Worm (Caenorhabditis elegans): ENCODE measurements around the gene dop-1.

Gene dop-1

DNA sequence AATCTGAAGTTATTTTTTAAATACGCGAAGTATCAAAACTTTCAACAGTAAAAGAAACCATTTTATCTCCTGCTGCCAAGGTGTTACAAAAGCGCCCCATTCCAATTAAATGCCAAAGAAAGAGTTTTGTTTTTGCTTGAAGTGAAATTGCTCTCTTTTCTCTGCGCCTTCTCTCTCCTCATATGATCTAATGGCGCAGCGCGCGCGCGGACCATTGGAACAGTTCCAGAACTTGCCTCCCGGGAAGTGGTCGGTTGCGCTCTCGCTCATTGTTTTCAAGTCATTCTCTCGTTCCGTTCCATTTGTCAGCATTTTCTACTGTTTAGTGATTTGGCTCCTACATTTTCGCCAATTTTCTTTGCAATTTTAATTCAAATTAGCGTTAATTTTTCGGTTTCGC is 33.3 kb upstream of the dop-1 start:
- TF ChIP-seq attf-3 (GFP tag; conservative IDR thresholded peaks at IDR 0.05) (no peak), madf-6 (GFP tag; IDR thresholded peaks at IDR 0.05) (peak; percentile 54), madf-8 (GFP tag; conservative IDR thresholded peaks at IDR 0.05) (peak; percentile 16; the same call in 1 of the 2 replicates), die-1 (tag; optimal IDR thresholded peaks at IDR 0.05) (no peak), sdz-38 (tag; optimal IDR thresholded peaks at IDR 0.05) (no peak), F39B2.1 (GFP tag; IDR thresholded peaks at IDR 0.05) (no peak), lsl-1 (GFP tag; optimal IDR thresholded peaks at IDR 0.05) (no peak), athp-1 (tag; optimal IDR thresholded peaks at IDR 0.05) (no peak), aptf-3 (GFP tag; IDR thresholded peaks at IDR 0.05) (0 out of 2 replicates have a peak, but pooled peaks have one; percentile 62), ztf-28 (GFP tag; IDR thresholded peaks at IDR 0.05) (no peak), efl-1 (GFP tag; optimal IDR thresholded peaks at IDR 0.05) (peak; percentile 70), aptf-2 (GFP tag; conservative IDR thresholded peaks at IDR 0.05) (peak; percentile 94)

- no peak for TF ChIP-seq F39B2.1 (GFP tag; IDR thresholded peaks at IDR 0.05)
- no peak for TF ChIP-seq snpc-1.1 (tag; optimal IDR thresholded peaks at IDR 0.05; ENCODE audit: insufficient read depth)
- no peak for TF ChIP-seq C17E4.6 (GFP tag; IDR thresholded peaks at IDR 0.05)
- no peak for TF ChIP-seq mxl-1 (tag; optimal IDR thresholded peaks at IDR 0.05)
- 0 out of 2 replicates have a peak, but pooled peaks have one; percentile 10 for TF ChIP-seq zfh-2 (GFP tag; conservative IDR thresholded peaks at IDR 0.05)
- no peak for TF ChIP-seq rec-8 (tag; optimal IDR thresholded peaks at IDR 0.05)
- no peak for TF ChIP-seq tlf-1 (GFP tag; optimal IDR thresholded peaks at IDR 0.05)
- TF ChIP-seq F37B4.10 (GFP tag; IDR thresholded peaks at IDR 0.05), result 0 out of 2 replicates have a peak, but pooled peaks have one; percentile 14
These were observed 29.6 kb upstream of the dop-1 start, which contains the start of gene mltn-13 for ce11 chrX:4448283-4448682. TSS of gene mltn-13 (minus strand) at chrX:4448383.

- peak; percentile 90 for TF ChIP-seq B0261.1 (tag; optimal IDR thresholded peaks at IDR 0.05)
- TF ChIP-seq lin-35 (GFP tag; optimal IDR thresholded peaks at IDR 0.05), result peak in 1 of 3 experiments; percentile 20
- peak; percentile 43; the same call in 1 of the 2 replicates for TF ChIP-seq nfyb-1 (GFP tag; IDR thresholded peaks at IDR 0.05)
- no peak for TF ChIP-seq ztf-3 (GFP tag; optimal IDR thresholded peaks at IDR 0.05)
- peak; percentile 55 for TF ChIP-seq rcor-1 (GFP tag; IDR thresholded peaks at IDR 0.05)
- no peak for TF ChIP-seq cebp-2 (GFP tag; IDR thresholded peaks at IDR 0.05)
- peak; percentile 13 for TF ChIP-seq F23B12.7 (tag; optimal IDR thresholded peaks at IDR 0.05; ENCODE audit: insufficient read depth)
- no peak for TF ChIP-seq zfh-2 (GFP tag; conservative IDR thresholded peaks at IDR 0.05)
- TF ChIP-seq ceh-79 (tag; optimal IDR thresholded peaks at IDR 0.05), result peak; percentile 25
- TF ChIP-seq tbp1 (GFP tag; optimal IDR thresholded peaks at IDR 0.05), result peak; percentile 94
- no peak for TF ChIP-seq F33H1.4 (GFP tag; IDR thresholded peaks at IDR 0.05)
- no peak for TF ChIP-seq let-607 (tag; optimal IDR thresholded peaks at IDR 0.05)
- TF ChIP-seq F37B4.10 (GFP tag; IDR thresholded peaks at IDR 0.05), result no peak
- 0 out of 2 replicates have a peak, but pooled peaks have one; percentile 17 for TF ChIP-seq egrh-3 (GFP tag; IDR thresholded peaks at IDR 0.05)
- no peak for TF ChIP-seq sptf-2 (GFP tag; optimal IDR thresholded peaks at IDR 0.05)
- peak; percentile 62 for TF ChIP-seq snpc-1.1 (tag; optimal IDR thresholded peaks at IDR 0.05; ENCODE audit: insufficient read depth)
- peak; percentile 66; the same call in 1 of the 2 replicates for TF ChIP-seq Y56A3A.18 (GFP tag; IDR thresholded peaks at IDR 0.05)
- TF ChIP-seq egl-18 (GFP tag; IDR thresholded peaks at IDR 0.05), result no peak
- TF ChIP-seq snpc-3.4 (tag; optimal IDR thresholded peaks at IDR 0.05), result peak; percentile 47
- TF ChIP-seq B0019.2 (GFP tag; conservative IDR thresholded peaks at IDR 0.05), result no peak
- TF ChIP-seq sea-2 (GFP tag; IDR thresholded peaks at IDR 0.05), result 0 out of 2 replicates have a peak, but pooled peaks have one; percentile 12
- TF ChIP-seq nfya-2 (GFP tag; IDR thresholded peaks at IDR 0.05), result no peak
- no peak for TF ChIP-seq madf-3 (GFP tag; IDR thresholded peaks at IDR 0.05)
- TF ChIP-seq F55B11.4 (tag; optimal IDR thresholded peaks at IDR 0.05; ENCODE audit: borderline replicate concordance, insufficient read depth), result no peak
- no peak for TF ChIP-seq tbx-9 (tag; optimal IDR thresholded peaks at IDR 0.05; ENCODE audit: borderline replicate concordance)
- no peak for TF ChIP-seq bed-2 (GFP tag; IDR thresholded peaks at IDR 0.05)
- 0 out of 2 replicates have a peak, but pooled peaks have one; percentile 61 for TF ChIP-seq ztf-25 (GFP tag; IDR thresholded peaks at IDR 0.05)
- no peak for TF ChIP-seq F22D6.2 (tag; optimal IDR thresholded peaks at IDR 0.05)
- TF ChIP-seq pha-4 (tag; optimal IDR thresholded peaks at IDR 0.05), result no peak
These were observed 26.2 kb upstream of the dop-1 start for ce11 chrX:4444843-4445242.

Data from whole organism, young adult.